Fruit fly (Drosophila melanogaster) whole organism, adult: Measurements from ENCODE around the gene CG6565.

Experiments used
- CG5204 ChIP-seq: fragments of 200-800 bp; sonication (Bioruptor generic); optimal IDR thresholded peaks from 2 replicates; lab custom pipeline; 2016; ENCODE audit warnings: missing biosample characterization, missing genetic modification characterization
- CG7045 ChIP-seq: fragments of 200-800 bp; sonication (Bioruptor generic); optimal IDR thresholded peaks from 2 replicates; lab custom pipeline; 2017; ENCODE audit warnings: missing biosample characterization, mild to moderate bottlenecking, missing genetic modification characterization
- CG7101 ChIP-seq: fragments of 200-800 bp; sonication (Bioruptor generic); optimal IDR thresholded peaks from 2 replicates; lab custom pipeline; 2018; ENCODE audit warnings: missing biosample characterization, mild to moderate bottlenecking, missing genetic modification characterization, moderate library complexity
- Crg-1 ChIP-seq: fragments of 200-800 bp; sonication (Bioruptor generic); optimal IDR thresholded peaks from 2 replicates; lab custom pipeline; 2016; ENCODE audit warnings: missing biosample characterization, missing genetic modification characterization
- Hr96 ChIP-seq: fragments of 200-800 bp; sonication (Bioruptor generic); optimal IDR thresholded peaks from 2 replicates; lab custom pipeline; 2016; ENCODE audit warnings: missing biosample characterization, missing genetic modification characterization
- Mnt ChIP-seq: fragments of 200-800 bp; sonication (Bioruptor generic); optimal IDR thresholded peaks from 2 replicates; lab custom pipeline; 2016; ENCODE audit warnings: missing biosample characterization, mild to moderate bottlenecking, missing genetic modification characterization
- bab1 ChIP-seq: fragments of 200-800 bp; sonication (Bioruptor generic); optimal IDR thresholded peaks from 3 replicates; lab custom pipeline; 2019; ENCODE audit warnings: missing biosample characterization, mild to moderate bottlenecking, missing genetic modification characterization, moderate library complexity
- cic ChIP-seq: fragments of 200-800 bp; sonication (Bioruptor generic); optimal IDR thresholded peaks from 2 replicates; lab custom pipeline; 2017; ENCODE audit warnings: missing biosample characterization, mild to moderate bottlenecking, missing genetic modification characterization, moderate library complexity
- kay ChIP-seq: fragments of 200-800 bp; sonication (Bioruptor generic); peaks from one replicate; lab custom pipeline; 2016; ENCODE audit warnings: missing biosample characterization, missing genetic modification characterization, borderline replicate concordance
- tj ChIP-seq: fragments of 200-800 bp; sonication (Bioruptor generic); optimal IDR thresholded peaks from 3 replicates; lab custom pipeline; 2017; ENCODE audit warnings: missing biosample characterization, mild to moderate bottlenecking, missing genetic modification characterization, moderate library complexity
- toe ChIP-seq: fragments of 200-800 bp; sonication (Bioruptor generic); optimal IDR thresholded peaks from 2 replicates; lab custom pipeline; 2016; ENCODE audit warnings: missing biosample characterization, missing genetic modification characterization

DNA sequence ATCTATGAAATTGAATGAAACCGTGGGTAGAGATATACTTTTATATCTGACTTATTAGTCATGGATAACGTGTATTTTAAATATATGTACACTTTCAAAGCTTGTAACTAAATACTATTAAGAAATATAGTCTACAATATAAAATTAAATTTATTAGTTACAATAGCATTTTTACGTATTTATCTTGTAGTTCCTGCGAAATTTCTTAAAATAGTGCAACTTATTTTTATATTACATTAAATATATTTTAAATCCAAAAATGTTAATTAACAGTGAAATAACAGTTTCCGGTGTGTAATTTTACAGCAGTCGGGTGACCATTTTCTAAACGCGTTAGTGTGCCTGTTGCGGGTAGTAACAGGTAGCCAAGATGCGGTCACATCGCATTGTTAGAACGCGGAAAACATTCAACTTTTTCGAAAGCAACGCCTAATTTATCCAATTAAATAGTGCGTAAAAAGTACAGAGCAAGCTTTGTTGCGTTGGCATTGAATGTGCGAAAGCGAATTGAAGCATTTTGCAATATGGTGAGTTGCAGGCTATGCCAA, 24.9 kb downstream of the CG6565 start, which contains the start of the genes CG10859 and CG7110:
- TF ChIP-seq Hr96: no peak
- no peak for TF ChIP-seq toe
- no peak for TF ChIP-seq CG5204 (GFP tag; lab: Kevin White, UChicago)
- no peak for TF ChIP-seq cic (GFP tag; lab: Kevin White, UChicago)
- peak; percentile 97 for TF ChIP-seq bab1 (GFP tag; lab: Kevin White, UChicago)
- TF ChIP-seq CG7045 (GFP tag; lab: Kevin White, UChicago): peak; percentile 44
- peak; percentile 41 for TF ChIP-seq Mnt
- no peak for TF ChIP-seq kay
- no peak for TF ChIP-seq tj (GFP tag; lab: Kevin White, UChicago)
- TF ChIP-seq CG7101: peak; percentile 72
- TF ChIP-seq Crg-1 (GFP tag; lab: Kevin White, UChicago): peak; percentile 50
